Fruit fly (Drosophila melanogaster) Kc167 (cell line): ENCODE measurements around the gene Jon66Ci.

Experiments used
- Myc ChIP-seq: fragments of >200 bp; optimal IDR thresholded peaks from 2 replicates; lab custom pipeline; 2017; ENCODE audit warnings: missing external identifiers
- Sin3A ChIP-seq: fragments of >200 bp; optimal IDR thresholded peaks from 2 replicates; lab custom pipeline; 2018; ENCODE audit warnings: missing external identifiers
- h ChIP-seq: fragments of >200 bp; optimal IDR thresholded peaks from 3 replicates; lab custom pipeline; 2018; ENCODE audit warnings: missing external identifiers
- insv ChIP-seq: fragments of >200 bp; optimal IDR thresholded peaks from 3 replicates; lab custom pipeline; 2018; ENCODE audit warnings: missing external identifiers
- psq ChIP-seq: fragments of >200 bp; optimal IDR thresholded peaks from 2 replicates; lab custom pipeline; 2017; ENCODE audit warnings: missing external identifiers
- ttk ChIP-seq: sonication (Bioruptor generic); optimal IDR thresholded peaks from 2 replicates; lab custom pipeline; 2017; ENCODE audit warnings: missing external identifiers

The Jon66Ci gene

DNA sequence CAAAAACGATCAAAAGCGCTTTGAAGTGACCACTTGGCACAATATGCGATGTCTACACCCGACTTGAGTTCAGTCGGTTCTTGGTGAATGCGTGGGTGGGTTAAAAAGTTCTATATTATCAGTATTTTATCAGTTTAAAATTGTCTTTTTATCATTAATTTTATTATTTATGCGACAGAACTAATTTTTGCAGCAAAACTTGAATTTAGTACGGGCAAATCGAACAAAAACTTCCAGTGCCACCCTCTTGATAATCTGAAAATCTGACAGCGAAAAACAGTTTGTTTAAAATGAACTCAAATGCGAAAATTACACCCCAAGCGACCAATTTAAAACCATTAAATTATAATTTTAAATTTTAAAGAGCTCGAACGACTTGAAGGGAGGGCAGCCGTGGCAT lies 20.4 kb upstream of the Jon66Ci start:
- TF ChIP-seq insv (lab: Kevin White, UChicago) (no peak), Myc (no peak), Sin3A (no peak), psq (lab: Kevin White, UChicago) (no peak), h (lab: Kevin White, UChicago) (no peak), ttk (lab: Kevin White, UChicago) (no peak)

DNA sequence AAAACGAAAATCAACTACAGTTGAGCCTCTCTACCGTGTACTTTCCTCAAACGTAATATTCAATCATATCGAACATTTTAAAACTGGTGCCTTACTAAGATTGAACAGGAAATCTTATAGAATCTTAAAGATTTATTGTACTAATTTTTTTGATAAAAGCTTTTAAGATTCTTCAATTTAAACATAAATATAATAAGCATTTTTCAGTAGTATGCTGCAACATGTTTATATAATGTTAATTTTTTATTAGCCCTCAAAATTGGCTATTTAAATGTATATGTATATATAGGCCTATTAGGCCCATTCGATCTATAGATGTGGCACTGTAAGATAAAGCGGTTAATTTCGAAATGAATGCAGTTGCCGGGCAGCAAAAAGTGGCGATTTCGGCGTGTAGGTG lies 19.8 kb upstream of the Jon66Ci start:
- no peak for TF ChIP-seq h (lab: Kevin White, UChicago)
- TF ChIP-seq Sin3A, result no peak
- TF ChIP-seq insv (lab: Kevin White, UChicago), result no peak
- TF ChIP-seq Myc, result no peak
- no peak for TF ChIP-seq psq (lab: Kevin White, UChicago)
- TF ChIP-seq ttk (lab: Kevin White, UChicago), result no peak

DNA sequence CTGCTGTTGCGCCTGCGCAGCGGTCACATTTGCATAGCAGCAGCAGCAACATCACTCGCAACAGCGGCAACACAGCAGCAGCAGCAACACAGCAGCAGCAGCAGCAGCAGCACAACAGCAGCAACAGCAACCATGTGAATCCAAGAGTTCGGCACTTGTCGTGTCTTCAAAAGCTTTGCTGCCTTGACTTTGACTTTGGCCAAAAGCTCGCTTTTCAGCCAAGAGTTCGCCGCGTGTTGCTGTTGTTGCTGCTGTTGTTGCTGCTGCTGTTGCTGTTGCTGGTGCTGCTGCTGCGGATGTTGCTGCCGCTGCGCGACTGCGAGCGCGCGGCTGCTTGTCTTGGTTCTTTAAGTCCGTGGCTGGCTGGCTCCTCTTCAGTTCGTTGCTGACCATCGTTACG lies 19.3 kb upstream of the Jon66Ci start, which contains the start of gene ImpE1:
TSS of gene ImpE1 (plus strand) at position 371 of the 400 bp plus-strand sequence.
- TF ChIP-seq Myc (no peak), h (lab: Kevin White, UChicago) (no peak), insv (lab: Kevin White, UChicago) (no peak), Sin3A (no peak)

- TF ChIP-seq insv (lab: Kevin White, UChicago), result no peak
- TF ChIP-seq Sin3A, result no peak
- no peak for TF ChIP-seq psq (lab: Kevin White, UChicago)
- no peak for TF ChIP-seq h (lab: Kevin White, UChicago)
- no peak for TF ChIP-seq ttk (lab: Kevin White, UChicago)
- TF ChIP-seq Myc, result no peak
Observed at dm6 chr3L:8374107-8374506, 17.2 kb upstream of the Jon66Ci start.

dm6 chr3L:8379161-8379560 lies 12.2 kb upstream of the Jon66Ci start:
- TF ChIP-seq psq (lab: Kevin White, UChicago), result no peak
- TF ChIP-seq h (lab: Kevin White, UChicago), result no peak
- no peak for TF ChIP-seq Sin3A
- TF ChIP-seq insv (lab: Kevin White, UChicago), result no peak
- no peak for TF ChIP-seq ttk (lab: Kevin White, UChicago)
- TF ChIP-seq Myc, result no peak

- TF ChIP-seq ttk (lab: Kevin White, UChicago) (no peak), Myc (no peak), Sin3A (no peak), psq (lab: Kevin White, UChicago) (no peak), h (lab: Kevin White, UChicago) (no peak), insv (lab: Kevin White, UChicago) (no peak)
Observed at dm6 chr3L:8383968-8384367, 7.4 kb upstream of the Jon66Ci start.

dm6 chr3L:8385055-8385454 lies 6.3 kb upstream of the Jon66Ci start:
- TF ChIP-seq Myc, result no peak
- no peak for TF ChIP-seq h (lab: Kevin White, UChicago)
- TF ChIP-seq psq (lab: Kevin White, UChicago), result no peak
- TF ChIP-seq insv (lab: Kevin White, UChicago), result no peak
- TF ChIP-seq ttk (lab: Kevin White, UChicago), result no peak
- TF ChIP-seq Sin3A, result no peak

dm6 chr3L:8393549-8393948 lies 2.2 kb downstream of the Jon66Ci start, which contains the start of gene Jon66Cii:
Jon66Cii (minus strand) TSS chr3L:8393649.
- no peak for TF ChIP-seq ttk (lab: Kevin White, UChicago)
- TF ChIP-seq Sin3A, result no peak
- TF ChIP-seq Myc, result no peak
- no peak for TF ChIP-seq h (lab: Kevin White, UChicago)
- no peak for TF ChIP-seq insv (lab: Kevin White, UChicago)
- TF ChIP-seq psq (lab: Kevin White, UChicago), result no peak

- TF ChIP-seq psq (lab: Kevin White, UChicago) (no peak), insv (lab: Kevin White, UChicago) (no peak), ttk (lab: Kevin White, UChicago) (no peak)
Observed at dm6 chr3L:8394132-8394531, 2.8 kb downstream of the Jon66Ci start.

DNA sequence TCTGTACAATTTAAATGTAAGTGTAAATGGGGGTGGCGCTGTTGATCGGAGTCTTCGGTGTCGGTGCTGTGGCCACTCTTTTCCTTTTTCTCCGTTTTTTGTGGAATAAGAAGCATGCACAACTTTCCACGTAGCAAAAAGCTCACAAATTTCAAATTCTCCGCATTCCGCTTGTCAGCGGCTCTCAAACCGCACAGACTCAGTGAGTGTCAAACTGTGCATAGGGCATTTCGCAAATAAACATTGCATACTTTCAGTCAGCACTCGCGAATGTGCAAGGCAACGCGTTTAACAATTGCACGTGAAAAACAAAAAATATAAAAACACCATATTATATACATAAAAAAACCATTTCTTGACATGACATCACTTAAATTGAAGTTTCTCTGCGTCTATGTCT lies 3.6 kb downstream of the Jon66Ci start:
- no peak for TF ChIP-seq h (lab: Kevin White, UChicago)
- TF ChIP-seq Sin3A, result no peak
- TF ChIP-seq psq (lab: Kevin White, UChicago), result no peak
- no peak for TF ChIP-seq insv (lab: Kevin White, UChicago)

- TF ChIP-seq Sin3A, result no peak
- no peak for TF ChIP-seq Myc
- TF ChIP-seq h (lab: Kevin White, UChicago), result no peak
- no peak for TF ChIP-seq insv (lab: Kevin White, UChicago)
- TF ChIP-seq ttk (lab: Kevin White, UChicago), result no peak
- TF ChIP-seq psq (lab: Kevin White, UChicago), result no peak
Observed at dm6 chr3L:8395630-8396168, 4.4 kb downstream of the Jon66Ci start, which contains the start of gene CG7120. CG7120 (plus strand) TSS chr3L:8396000.

- TF ChIP-seq psq (lab: Kevin White, UChicago) (no peak), Sin3A (no peak), h (lab: Kevin White, UChicago) (no peak), Myc (no peak), ttk (lab: Kevin White, UChicago) (no peak)
Observed at dm6 chr3L:8396187-8396586, 4.8 kb downstream of the Jon66Ci start.

DNA sequence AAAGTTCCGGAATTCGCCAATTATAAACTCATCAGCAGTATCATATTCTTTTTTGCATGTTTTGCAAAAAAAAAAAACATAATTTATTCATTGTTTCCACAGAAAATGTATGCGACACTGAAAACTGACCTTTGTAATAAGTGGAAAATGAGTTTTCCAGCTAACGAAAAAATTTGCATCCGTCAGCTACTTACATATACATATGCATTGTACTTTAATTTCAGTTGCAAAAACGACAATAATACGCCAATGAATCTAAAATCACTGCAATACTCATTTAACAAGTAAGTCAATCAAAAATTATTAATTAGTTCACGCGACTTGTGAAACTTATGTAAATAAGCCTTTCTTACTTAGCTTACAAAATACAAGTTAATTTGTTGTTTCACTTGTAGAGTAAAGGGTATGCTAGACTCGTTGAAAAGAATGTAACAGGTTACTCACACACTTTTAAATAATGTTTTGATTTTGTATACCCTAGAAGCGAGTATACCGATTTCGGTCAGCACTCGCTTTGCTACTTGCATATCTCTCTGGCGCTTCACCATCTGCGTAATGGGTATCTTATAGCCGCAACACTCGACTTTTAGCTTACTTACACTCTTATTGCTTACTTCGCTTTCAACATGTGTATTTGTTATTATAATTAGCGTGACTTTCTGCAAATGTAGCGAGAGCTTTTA lies 7.6 kb downstream of the Jon66Ci start:
- no peak for TF ChIP-seq Sin3A
- TF ChIP-seq insv (lab: Kevin White, UChicago), result no peak
- TF ChIP-seq ttk (lab: Kevin White, UChicago), result no peak
- TF ChIP-seq h (lab: Kevin White, UChicago), result no peak
- TF ChIP-seq Myc, result no peak
- TF ChIP-seq psq (lab: Kevin White, UChicago), result no peak
